Fruit fly (Drosophila melanogaster) whole organism, embryonic: ENCODE measurements around the gene CG42728.

ENCODE experiments used
- Ada2b ChIP-seq: fragments of 200-800 bp; sonication (Bioruptor generic); IDR thresholded peaks from 2 replicates; pipeline ENCODE4 v1.3.6; 2022; ENCODE audit warnings: missing biosample characterization, missing genetic modification characterization
- B-H2 ChIP-seq: fragments of 200-800 bp; sonication (Bioruptor generic); optimal IDR thresholded peaks from 2 replicates; lab custom pipeline; 2018; ENCODE audit warnings: missing biosample characterization, mild to moderate bottlenecking, missing genetic modification characterization
- CG10274 ChIP-seq: fragments of 200-800 bp; sonication (Bioruptor generic); optimal IDR thresholded peaks from 3 replicates; lab custom pipeline; 2017; ENCODE audit warnings: missing biosample characterization, mild to moderate bottlenecking, missing genetic modification characterization
- CG10462 ChIP-seq: fragments of 200-800 bp; sonication (Bioruptor generic); optimal IDR thresholded peaks from 2 replicates; lab custom pipeline; 2016; ENCODE audit warnings: missing biosample characterization, missing genetic modification characterization
- CG11093 ChIP-seq: fragments of 200-800 bp; sonication (Bioruptor generic); IDR thresholded peaks from 3 replicates; pipeline ENCODE4 v1.3.6; 2022; ENCODE audit warnings: missing biosample characterization, missing genetic modification characterization
- CG11398 ChIP-seq: fragments of 200-800 bp; sonication (Bioruptor generic); optimal IDR thresholded peaks from 2 replicates; lab custom pipeline; 2016; ENCODE audit warnings: missing biosample characterization, missing genetic modification characterization
- CG14050 ChIP-seq: fragments of 200-800 bp; sonication (Bioruptor generic); IDR thresholded peaks from 3 replicates; pipeline ENCODE4 v1.3.6; 2022; ENCODE audit warnings: missing biosample characterization, missing genetic modification characterization
- CG14860 ChIP-seq: fragments of 200-800 bp; sonication (Bioruptor generic); IDR thresholded peaks from 3 replicates; pipeline ENCODE4 v1.3.6; 2022; ENCODE audit warnings: missing biosample characterization, missing genetic modification characterization; ENCODE audit not compliant: partially characterized antibody
- CG15269 ChIP-seq: fragments of 200-800 bp; sonication (Bioruptor generic); optimal IDR thresholded peaks from 2 replicates; lab custom pipeline; 2018; ENCODE audit warnings: missing biosample characterization, mild to moderate bottlenecking, missing genetic modification characterization, moderate library complexity
- CG16815 ChIP-seq: fragments of 200-800 bp; sonication (Bioruptor generic); optimal IDR thresholded peaks from 3 replicates; lab custom pipeline; 2017; ENCODE audit warnings: missing biosample characterization, mild to moderate bottlenecking, missing genetic modification characterization
- CG17912 ChIP-seq: fragments of 200-800 bp; sonication (Bioruptor generic); optimal IDR thresholded peaks from 2 replicates; lab custom pipeline; 2018; ENCODE audit warnings: missing biosample characterization, mild to moderate bottlenecking, missing genetic modification characterization
- CG30403 ChIP-seq: fragments of 200-800 bp; sonication (Bioruptor generic); optimal IDR thresholded peaks from 3 replicates; lab custom pipeline; 2016; ENCODE audit warnings: missing biosample characterization, missing genetic modification characterization
- CG3065 ChIP-seq: fragments of 200-800 bp; sonication (Bioruptor generic); optimal IDR thresholded peaks from 2 replicates; lab custom pipeline; 2016; ENCODE audit warnings: missing biosample characterization, missing genetic modification characterization
- CG33557 ChIP-seq: fragments of 200-800 bp; sonication (Bioruptor generic); optimal IDR thresholded peaks from 2 replicates; lab custom pipeline; 2019; ENCODE audit warnings: missing biosample characterization, mild to moderate bottlenecking, missing genetic modification characterization, moderate library complexity
- CG3407 ChIP-seq: fragments of 200-800 bp; sonication (Bioruptor generic); optimal IDR thresholded peaks from 2 replicates; lab custom pipeline; 2018; ENCODE audit warnings: missing biosample characterization, mild to moderate bottlenecking, missing genetic modification characterization
- CG34422 ChIP-seq: fragments of 200-800 bp; sonication (Bioruptor generic); IDR thresholded peaks from 3 replicates; pipeline ENCODE4 v1.3.6; 2022; ENCODE audit warnings: missing biosample characterization, missing genetic modification characterization
- CG4424 ChIP-seq: fragments of 200-800 bp; sonication (Bioruptor generic); optimal IDR thresholded peaks from 3 replicates; lab custom pipeline; 2016; ENCODE audit warnings: missing biosample characterization, missing genetic modification characterization
- CG6272 ChIP-seq: fragments of 200-800 bp; sonication (Bioruptor generic); IDR thresholded peaks from 2 replicates; pipeline ENCODE4 v1.3.6; 2022; ENCODE audit warnings: missing biosample characterization, missing genetic modification characterization
- CG7556 ChIP-seq: fragments of 200-800 bp; sonication (Bioruptor generic); optimal IDR thresholded peaks from 2 replicates; lab custom pipeline; 2017; ENCODE audit warnings: missing biosample characterization, mild to moderate bottlenecking, missing genetic modification characterization
- CG8290 ChIP-seq, 3 experiments: fragments of 200-800 bp; sonication (Bioruptor generic); optimal IDR thresholded peaks; 2 replicates each; lab custom pipeline; 2016 to 2019; ENCODE audit warnings: missing biosample characterization in 3 of 3, missing genetic modification characterization in 3 of 3, mild to moderate bottlenecking in 2 of 3, moderate library complexity in 1 of 3
- CG8388 ChIP-seq: fragments of 200-800 bp; sonication (Bioruptor generic); optimal IDR thresholded peaks from 2 replicates; lab custom pipeline; 2019; ENCODE audit warnings: missing biosample characterization, mild to moderate bottlenecking, missing genetic modification characterization, moderate library complexity
- CoRest ChIP-seq: fragments of 200-800 bp; sonication (Bioruptor generic); optimal IDR thresholded peaks from 3 replicates; lab custom pipeline; 2018; ENCODE audit warnings: missing biosample characterization, mild to moderate bottlenecking, missing genetic modification characterization, moderate library complexity
- Dad ChIP-seq: fragments of 200-800 bp; sonication (Bioruptor generic); optimal IDR thresholded peaks from 3 replicates; lab custom pipeline; 2016; ENCODE audit warnings: missing biosample characterization, missing genetic modification characterization
- Elba2 ChIP-seq: fragments of 200-800 bp; sonication (Bioruptor generic); optimal IDR thresholded peaks from 3 replicates; lab custom pipeline; 2016; ENCODE audit warnings: missing biosample characterization, missing genetic modification characterization
- HLHmδ ChIP-seq: fragments of 200-800 bp; sonication (Bioruptor generic); optimal IDR thresholded peaks from 2 replicates; lab custom pipeline; 2018; ENCODE audit warnings: missing biosample characterization, mild to moderate bottlenecking, missing genetic modification characterization, moderate library complexity
- Nf-YA ChIP-seq: fragments of 200-800 bp; sonication (Bioruptor generic); IDR thresholded peaks from 2 replicates; pipeline ENCODE4 v1.3.6; 2022; ENCODE audit warnings: missing biosample characterization, missing genetic modification characterization
- NfI ChIP-seq: fragments of 200-800 bp; sonication (Bioruptor generic); optimal IDR thresholded peaks from 3 replicates; lab custom pipeline; 2018; ENCODE audit warnings: missing biosample characterization, mild to moderate bottlenecking, missing genetic modification characterization, moderate library complexity
- Ptx1 ChIP-seq: fragments of 200-800 bp; sonication (Bioruptor generic); IDR thresholded peaks from 2 replicates; pipeline ENCODE4 v1.3.6; 2022; ENCODE audit warnings: missing biosample characterization, missing genetic modification characterization
- Scr ChIP-seq: fragments of 200-800 bp; sonication (Bioruptor generic); IDR thresholded peaks from 2 replicates; pipeline ENCODE4 v1.3.6; 2022; ENCODE audit warnings: missing biosample characterization, missing genetic modification characterization; ENCODE audit not compliant: partially characterized antibody
- ac ChIP-seq: fragments of 200-800 bp; sonication (Bioruptor generic); optimal IDR thresholded peaks from 3 replicates; lab custom pipeline; 2017; ENCODE audit warnings: missing biosample characterization, mild to moderate bottlenecking, missing genetic modification characterization
- az2 ChIP-seq: fragments of 200-800 bp; sonication (Bioruptor generic); optimal IDR thresholded peaks from 3 replicates; lab custom pipeline; 2016; ENCODE audit warnings: missing biosample characterization, missing genetic modification characterization
- corto ChIP-seq: fragments of 200-800 bp; sonication (Bioruptor generic); optimal IDR thresholded peaks from 2 replicates; lab custom pipeline; 2016; ENCODE audit warnings: missing biosample characterization, mild to moderate bottlenecking, missing genetic modification characterization, moderate library complexity
- dysf ChIP-seq: fragments of 200-800 bp; sonication (Bioruptor generic); IDR thresholded peaks from 3 replicates; pipeline ENCODE4 v1.3.6; 2022; ENCODE audit warnings: missing biosample characterization, missing genetic modification characterization
- ftz-f1 ChIP-seq: fragments of 200-800 bp; sonication (Bioruptor generic); optimal IDR thresholded peaks from 2 replicates; lab custom pipeline; 2016; ENCODE audit warnings: missing biosample characterization, missing genetic modification characterization
- gsb-n ChIP-seq: fragments of 200-800 bp; sonication (Bioruptor generic); optimal IDR thresholded peaks from 3 replicates; lab custom pipeline; 2018; ENCODE audit warnings: missing biosample characterization, mild to moderate bottlenecking, missing genetic modification characterization
- hbn ChIP-seq: fragments of 200-800 bp; sonication (Bioruptor generic); IDR thresholded peaks from 2 replicates; pipeline ENCODE4 v1.3.6; 2022; ENCODE audit warnings: missing biosample characterization, missing genetic modification characterization; ENCODE audit not compliant: partially characterized antibody
- jigr1 ChIP-seq: fragments of 200-800 bp; sonication (Bioruptor generic); IDR thresholded peaks from 3 replicates; pipeline ENCODE4 v1.3.6; 2022; ENCODE audit warnings: missing biosample characterization, missing genetic modification characterization
- nom ChIP-seq: fragments of 200-800 bp; sonication (Bioruptor generic); optimal IDR thresholded peaks from 2 replicates; lab custom pipeline; 2017; ENCODE audit warnings: missing biosample characterization, missing genetic modification characterization, mild to moderate bottlenecking, moderate library complexity, missing genetic modification reagents
- phol ChIP-seq: fragments of 200-800 bp; sonication (Bioruptor generic); optimal IDR thresholded peaks from 3 replicates; lab custom pipeline; 2018; ENCODE audit warnings: missing biosample characterization, mild to moderate bottlenecking, missing genetic modification characterization, moderate library complexity
- rib ChIP-seq: fragments of 200-800 bp; sonication (Bioruptor generic); IDR thresholded peaks from 2 replicates; pipeline ENCODE4 v1.3.6; 2022; ENCODE audit warnings: missing biosample characterization, missing genetic modification characterization
- sima ChIP-seq: fragments of 200-800 bp; sonication (Bioruptor generic); optimal IDR thresholded peaks from 2 replicates; lab custom pipeline; 2016; ENCODE audit warnings: missing biosample characterization, missing genetic modification characterization
- sna ChIP-seq: fragments of 200-800 bp; sonication (Bioruptor generic); IDR thresholded peaks from 2 replicates; pipeline ENCODE4 v1.3.6; 2022; ENCODE audit warnings: missing biosample characterization, missing genetic modification characterization; ENCODE audit not compliant: partially characterized antibody
- sqz ChIP-seq: fragments of 200-800 bp; sonication (Bioruptor generic); optimal IDR thresholded peaks from 3 replicates; lab custom pipeline; 2018; ENCODE audit warnings: missing biosample characterization, mild to moderate bottlenecking, missing genetic modification characterization
- ssp ChIP-seq: fragments of 200-800 bp; sonication (Bioruptor generic); IDR thresholded peaks from 2 replicates; pipeline ENCODE4 v1.3.6; 2022; ENCODE audit warnings: missing biosample characterization, missing genetic modification characterization
- tll ChIP-seq, 2 experiments: fragments of 200-800 bp in 1 of 2; fragments of >200 bp in 1 of 2; sonication (Bioruptor generic) in 1 of 2; optimal IDR thresholded peaks; 2 replicates each; lab custom pipeline; 2017 to 2019; ENCODE audit warnings: missing biosample characterization in 2 of 2, missing genetic modification characterization in 2 of 2, mild to moderate bottlenecking in 1 of 2, moderate library complexity in 1 of 2
- tx ChIP-seq: fragments of 200-800 bp; sonication (Bioruptor generic); optimal IDR thresholded peaks from 2 replicates; lab custom pipeline; 2016; ENCODE audit warnings: missing biosample characterization, missing genetic modification characterization
- vvl ChIP-seq: fragments of 200-800 bp; sonication (Bioruptor generic); IDR thresholded peaks from 2 replicates; pipeline ENCODE4 v1.3.6; 2022; ENCODE audit warnings: missing biosample characterization, missing genetic modification characterization
- zf30C ChIP-seq: fragments of 200-800 bp; sonication (Bioruptor generic); optimal IDR thresholded peaks from 3 replicates; lab custom pipeline; 2018; ENCODE audit warnings: missing biosample characterization, mild to moderate bottlenecking, missing genetic modification characterization

The CG42728 gene

dm6 chr3L:15544455-15545415 is 16.7 kb upstream of the CG42728 start (continued):
- TF ChIP-seq CG8290 (GFP tag; optimal IDR thresholded peaks at IDR 0.05; lab: Kevin White, UChicago): no peak
- TF ChIP-seq CG8290 (tag; optimal IDR thresholded peaks at IDR 0.05; lab: Kevin White, UChicago): no peak
- no peak for TF ChIP-seq CG14050 (GFP tag; lab: Robert Waterston, UW)
- no peak for TF ChIP-seq CG11398 (GFP tag; lab: Kevin White, UChicago)
- TF ChIP-seq Ada2b (GFP tag; lab: Robert Waterston, UW): no peak
- no peak for TF ChIP-seq CG11093
- no peak for TF ChIP-seq nom (GFP tag; lab: Kevin White, UChicago)
- no peak for TF ChIP-seq Scr (GFP tag; lab: Robert Waterston, UW)
- TF ChIP-seq phol (tag; lab: Kevin White, UChicago): peak; percentile 23
- TF ChIP-seq CG4424 (GFP tag; lab: Kevin White, UChicago): peak; percentile 15
- no peak for TF ChIP-seq ac (GFP tag; lab: Kevin White, UChicago)
- no peak for TF ChIP-seq CG10274 (GFP tag; lab: Kevin White, UChicago)
- no peak for TF ChIP-seq rib (GFP tag; lab: Robert Waterston, UW)
- TF ChIP-seq CG16815 (GFP tag; lab: Kevin White, UChicago): no peak
- no peak for TF ChIP-seq NfI (GFP tag; lab: Kevin White, UChicago)
- no peak for TF ChIP-seq CG8388 (GFP tag; lab: Kevin White, UChicago)
- TF ChIP-seq CG10462: no peak
- no peak for TF ChIP-seq CG15269
- no peak for TF ChIP-seq sna
- TF ChIP-seq CG7556 (GFP tag; lab: Kevin White, UChicago): no peak
- TF ChIP-seq CG34422 (GFP tag; lab: Robert Waterston, UW): no peak
- no peak for TF ChIP-seq CG14860 (GFP tag; lab: Robert Waterston, UW)
- TF ChIP-seq CG33557 (GFP tag; lab: Kevin White, UChicago): no peak
- TF ChIP-seq sqz (GFP tag; lab: Kevin White, UChicago): no peak
- no peak for TF ChIP-seq B-H2 (GFP tag; lab: Kevin White, UChicago)
- TF ChIP-seq CG6272 (GFP tag; lab: Robert Waterston, UW): no peak
- no peak for TF ChIP-seq HLHmδ (GFP tag; lab: Kevin White, UChicago)
- TF ChIP-seq Elba2 (GFP tag; lab: Kevin White, UChicago): no peak
- peak; percentile 45 for TF ChIP-seq zf30C (GFP tag; lab: Kevin White, UChicago)
- peak; percentile 12; the same call in 1 of the 2 replicates for TF ChIP-seq vvl
- no peak for TF ChIP-seq CG17912
- no peak for TF ChIP-seq jigr1 (GFP tag; lab: Robert Waterston, UW)
- TF ChIP-seq Nf-YA (GFP tag; lab: Robert Waterston, UW): no peak
- no peak for TF ChIP-seq CG3065
- TF ChIP-seq gsb-n (tag; lab: Kevin White, UChicago): no peak
- no peak for TF ChIP-seq dysf
- no peak for TF ChIP-seq CoRest (tag; lab: Kevin White, UChicago)
- no peak for TF ChIP-seq CG3407
- no peak for TF ChIP-seq CG30403 (GFP tag; lab: Kevin White, UChicago)
- TF ChIP-seq sima (GFP tag; lab: Kevin White, UChicago): no peak
- TF ChIP-seq tx: no peak
- TF ChIP-seq tll (GFP tag; optimal IDR thresholded peaks at IDR 0.05; lab: Kevin White, UChicago): no peak
- TF ChIP-seq ftz-f1 (GFP tag; lab: Kevin White, UChicago): no peak
- TF ChIP-seq ssp: no peak
- no peak for TF ChIP-seq corto (GFP tag; lab: Kevin White, UChicago)
- TF ChIP-seq Ptx1 (GFP tag; lab: Robert Waterston, UW): no peak
- TF ChIP-seq az2 (GFP tag; lab: Kevin White, UChicago): no peak
- TF ChIP-seq Dad (GFP tag; lab: Kevin White, UChicago): no peak
- TF ChIP-seq hbn (GFP tag; lab: Robert Waterston, UW): no peak
